Fruit fly (Drosophila melanogaster) whole organism, wandering third instar larva: ENCODE results near the gene CG15412.
A peak's percentile ranks its signal among the peaks of the same experiment; 100 is the strongest.

ENCODE experiments used
- Abd-B ChIP-seq: fragments of >200 bp; optimal IDR thresholded peaks from 2 replicates; lab custom pipeline; 2017; ENCODE audit warnings: missing biosample characterization, missing genetic modification characterization
- CG32264 ChIP-seq: fragments of 200-800 bp; sonication (Bioruptor generic); optimal IDR thresholded peaks from 2 replicates; lab custom pipeline; 2016; ENCODE audit warnings: missing biosample characterization, missing genetic modification characterization
- CG9705 ChIP-seq: fragments of 200-800 bp; sonication (Bioruptor generic); optimal IDR thresholded peaks from 2 replicates; lab custom pipeline; 2018; ENCODE audit warnings: missing biosample characterization, mild to moderate bottlenecking, missing genetic modification characterization
- CrebA ChIP-seq: fragments of 200-800 bp; sonication (Bioruptor generic); optimal IDR thresholded peaks from 2 replicates; lab custom pipeline; 2016; ENCODE audit warnings: missing biosample characterization, mild to moderate bottlenecking, missing genetic modification characterization, borderline replicate concordance
- Dfd ChIP-seq: fragments of >200 bp; optimal IDR thresholded peaks from 2 replicates; lab custom pipeline; 2017; ENCODE audit warnings: missing biosample characterization, missing genetic modification characterization
- Dif ChIP-seq: fragments of 200-275, 200-300 bp; sonication (Bioruptor generic); optimal IDR thresholded peaks from 2 replicates; lab custom pipeline; 2018; ENCODE audit warnings: missing biosample characterization, missing genetic modification characterization; ENCODE audit not compliant: partially characterized antibody
- GATAd ChIP-seq: sonication (Bioruptor generic); optimal IDR thresholded peaks from 2 replicates; lab custom pipeline; 2016; ENCODE audit warnings: missing biosample characterization, missing genetic modification characterization
- HLH106 ChIP-seq: fragments of 200-800 bp; optimal IDR thresholded peaks from 3 replicates; lab custom pipeline; 2019; ENCODE audit warnings: missing biosample characterization, mild to moderate bottlenecking, missing genetic modification characterization, moderate library complexity
- Hnf4 ChIP-seq: fragments of 200-800 bp; sonication (Bioruptor generic); optimal IDR thresholded peaks from 2 replicates; lab custom pipeline; 2016; ENCODE audit warnings: missing biosample characterization, mild to moderate bottlenecking, missing genetic modification characterization
- Hr83 ChIP-seq: fragments of 200-300 bp; sonication (Bioruptor generic); optimal IDR thresholded peaks from 2 replicates; lab custom pipeline; 2016; ENCODE audit warnings: missing biosample characterization, mild to moderate bottlenecking, missing genetic modification characterization, moderate library complexity; ENCODE audit not compliant: poor library complexity, severe bottlenecking
- Jra ChIP-seq: sonication (Bioruptor generic); optimal IDR thresholded peaks from 2 replicates; lab custom pipeline; 2016; ENCODE audit warnings: missing biosample characterization, missing genetic modification characterization
- Mio ChIP-seq: sonication (Bioruptor generic); optimal IDR thresholded peaks from 2 replicates; lab custom pipeline; 2016; ENCODE audit warnings: missing biosample characterization, missing genetic modification characterization
- N ChIP-seq: fragments of >200 bp; optimal IDR thresholded peaks from 2 replicates; lab custom pipeline; 2018; ENCODE audit warnings: missing biosample characterization, missing external identifiers, missing genetic modification characterization
- OdsH ChIP-seq: fragments of 200-800 bp; sonication (Bioruptor generic); optimal IDR thresholded peaks from 2 replicates; lab custom pipeline; 2016; ENCODE audit warnings: missing biosample characterization, mild to moderate bottlenecking, missing genetic modification characterization
- Rel ChIP-seq, 2 experiments: fragments of 200-800 bp; sonication (Bioruptor generic) in 1 of 2; optimal IDR thresholded peaks; 2 replicates in 1 of 2; 3 replicates in 1 of 2; lab custom pipeline; 2016 to 2019; ENCODE audit warnings: mild to moderate bottlenecking in 2 of 2, missing biosample characterization in 2 of 2, missing genetic modification characterization in 2 of 2, moderate library complexity in 1 of 2
- Sp1 ChIP-seq: fragments of 200-800 bp; sonication (Bioruptor generic); optimal IDR thresholded peaks from 3 replicates; lab custom pipeline; 2019; ENCODE audit warnings: missing biosample characterization, mild to moderate bottlenecking, missing genetic modification characterization, moderate library complexity
- Vsx2 ChIP-seq: fragments of 200-300, 225-300 bp; sonication (Bioruptor generic); optimal IDR thresholded peaks from 2 replicates; lab custom pipeline; 2018; ENCODE audit warnings: missing biosample characterization, missing genetic modification characterization; ENCODE audit not compliant: partially characterized antibody
- brk ChIP-seq: fragments of 200-800 bp; sonication (Bioruptor generic); optimal IDR thresholded peaks from 2 replicates; lab custom pipeline; 2016; ENCODE audit warnings: missing biosample characterization, mild to moderate bottlenecking, missing genetic modification characterization
- dmrt93B ChIP-seq: fragments of 200-800 bp; sonication (Bioruptor generic); optimal IDR thresholded peaks from 2 replicates; lab custom pipeline; 2018; ENCODE audit warnings: missing biosample characterization, mild to moderate bottlenecking, missing genetic modification characterization
- ey ChIP-seq: fragments of 200-800 bp; sonication (Bioruptor generic); optimal IDR thresholded peaks from 2 replicates; lab custom pipeline; 2016; ENCODE audit warnings: missing biosample characterization, missing genetic modification characterization
- foxo ChIP-seq, 2 experiments: fragments of 200-800 bp; sonication (Bioruptor generic); optimal IDR thresholded peaks; 2 replicates in 1 of 2; 3 replicates in 1 of 2; lab custom pipeline; 2016 to 2017; ENCODE audit warnings: missing biosample characterization in 2 of 2, missing genetic modification characterization in 2 of 2
- fru ChIP-seq: fragments of 200-800 bp; sonication (Bioruptor generic); optimal IDR thresholded peaks from 3 replicates; lab custom pipeline; 2016; ENCODE audit warnings: missing biosample characterization, mild to moderate bottlenecking, missing genetic modification characterization
- h ChIP-seq: fragments of 200-800 bp; sonication (Bioruptor generic); optimal IDR thresholded peaks from 3 replicates; lab custom pipeline; 2016; ENCODE audit warnings: missing biosample characterization, mild to moderate bottlenecking, missing genetic modification characterization
- jim ChIP-seq: fragments of 175-275, 200-325 bp; sonication (Bioruptor generic); optimal IDR thresholded peaks from 2 replicates; lab custom pipeline; 2016; ENCODE audit warnings: missing biosample characterization, mild to moderate bottlenecking, missing genetic modification characterization
- pan ChIP-seq: fragments of >200 bp; optimal IDR thresholded peaks from 2 replicates; lab custom pipeline; 2017
- psq ChIP-seq: fragments of 200-800 bp; sonication (Bioruptor generic); optimal IDR thresholded peaks from 3 replicates; lab custom pipeline; 2017; ENCODE audit warnings: missing biosample characterization, mild to moderate bottlenecking, missing genetic modification characterization, moderate library complexity
- rgr ChIP-seq: fragments of 200-800 bp; sonication (Bioruptor generic); optimal IDR thresholded peaks from 3 replicates; lab custom pipeline; 2016; ENCODE audit warnings: missing biosample characterization, mild to moderate bottlenecking, missing genetic modification characterization
- sage ChIP-seq: fragments of 200-800 bp; sonication (Bioruptor generic); optimal IDR thresholded peaks from 2 replicates; lab custom pipeline; 2016; ENCODE audit warnings: missing biosample characterization, mild to moderate bottlenecking, missing genetic modification characterization
- tai ChIP-seq: sonication (Bioruptor generic); optimal IDR thresholded peaks from 2 replicates; lab custom pipeline; 2016; ENCODE audit warnings: missing biosample characterization, missing genetic modification characterization
- usp ChIP-seq: fragments of >200 bp; optimal IDR thresholded peaks from 2 replicates; lab custom pipeline; 2017; ENCODE audit warnings: missing biosample characterization, missing genetic modification characterization
- woc ChIP-seq: sonication (Bioruptor generic); optimal IDR thresholded peaks from 2 replicates; lab custom pipeline; 2016; ENCODE audit warnings: missing biosample characterization, mild to moderate bottlenecking, missing genetic modification characterization

Gene CG15412

DNA sequence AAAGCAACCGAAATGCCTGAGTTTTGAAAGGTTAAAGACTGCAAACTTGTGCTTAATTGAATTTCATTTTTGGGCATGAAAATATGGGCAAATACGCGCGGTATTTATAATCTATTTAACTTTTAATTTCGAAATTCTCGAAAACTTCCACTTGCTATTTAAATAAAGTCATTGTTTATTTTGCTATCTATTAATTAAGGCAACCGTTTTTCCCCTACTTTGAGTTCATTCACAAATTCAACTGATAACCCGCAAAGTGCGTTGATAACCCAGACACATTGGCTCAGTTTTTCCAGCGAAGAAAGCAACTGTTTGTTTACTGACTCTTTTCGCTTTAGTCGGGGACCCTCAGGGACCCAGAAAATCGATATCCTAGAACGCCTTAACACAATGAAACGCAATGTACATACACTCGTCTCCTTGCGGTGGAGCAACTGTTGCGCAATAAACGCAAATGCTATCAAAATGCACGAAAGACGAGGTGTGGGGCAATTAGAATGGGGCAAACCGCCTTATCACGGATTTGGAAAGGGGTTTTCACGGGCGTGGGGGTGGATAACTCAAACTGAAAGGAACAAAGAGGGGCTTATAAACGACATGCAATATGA lies 3.6 kb downstream of the CG15412 start:
- no peak for TF ChIP-seq N (GFP tag; lab: Kevin White, UChicago)
- no peak for TF ChIP-seq Rel (GFP tag; optimal IDR thresholded peaks at IDR 0.05; lab: Kevin White, UChicago)
- peak; percentile 94 for TF ChIP-seq Rel (tag; optimal IDR thresholded peaks at IDR 0.05; lab: Kevin White, UChicago)
- no peak for TF ChIP-seq GATAd (GFP tag; lab: Kevin White, UChicago)
- TF ChIP-seq Hnf4 (GFP tag; lab: Kevin White, UChicago), result no peak

DNA sequence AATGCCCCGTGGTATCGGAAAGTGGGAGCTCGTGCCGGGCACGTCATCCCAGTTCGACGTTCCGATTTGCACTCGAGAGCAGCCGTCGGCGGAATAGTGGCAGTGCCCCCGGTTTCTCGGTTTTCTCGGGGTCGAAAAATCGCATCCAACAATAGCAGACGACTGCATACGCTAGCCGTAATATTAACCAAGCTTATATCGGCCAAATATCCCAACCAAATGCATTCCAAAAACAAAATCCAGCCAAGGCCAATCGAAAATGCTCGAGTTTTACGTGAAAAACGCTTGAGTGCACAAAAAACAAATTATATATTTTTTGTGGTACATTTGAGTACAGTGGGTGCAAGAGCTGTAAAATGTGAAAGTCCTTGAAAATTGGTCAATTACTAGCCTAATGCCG lies 4.2 kb downstream of the CG15412 start:
- TF ChIP-seq Dfd (no peak), Sp1 (GFP tag; lab: Kevin White, UChicago) (no peak), Hr83 (GFP tag; lab: Kevin White, UChicago) (no peak), OdsH (no peak), brk (GFP tag; lab: Kevin White, UChicago) (no peak), h (GFP tag; lab: Kevin White, UChicago) (no peak), fru (GFP tag; lab: Kevin White, UChicago) (no peak), rgr (GFP tag; lab: Kevin White, UChicago) (no peak), pan (lab: Kevin White, UChicago) (no peak), Rel (GFP tag; optimal IDR thresholded peaks at IDR 0.05; lab: Kevin White, UChicago) (no peak), Rel (tag; optimal IDR thresholded peaks at IDR 0.05; lab: Kevin White, UChicago) (no peak), Abd-B (GFP tag; lab: Kevin White, UChicago) (no peak)

DNA sequence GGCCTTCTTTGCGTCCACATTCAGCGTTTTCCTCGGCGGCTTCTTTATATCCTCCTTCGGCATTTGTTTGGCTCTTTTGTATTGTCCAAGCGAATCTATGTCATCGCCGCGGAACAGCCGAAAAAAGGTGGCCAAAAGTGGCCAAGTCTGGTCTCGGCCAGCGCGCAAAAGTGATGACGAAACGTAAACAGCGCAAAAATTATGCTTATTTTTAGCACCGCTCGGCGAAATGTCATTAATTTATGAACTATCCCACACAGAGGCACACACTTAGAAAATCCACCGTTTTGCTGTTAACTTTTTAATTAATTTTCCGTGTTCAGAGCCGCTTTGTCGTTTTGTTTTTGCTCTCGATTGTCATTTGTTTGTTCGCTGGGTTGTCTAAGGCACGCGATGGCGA lies 4.6 kb downstream of the CG15412 start:
- TF ChIP-seq Vsx2 (GFP tag; lab: Kevin White, UChicago) (no peak), Hnf4 (GFP tag; lab: Kevin White, UChicago) (no peak), GATAd (GFP tag; lab: Kevin White, UChicago) (no peak), woc (no peak), rgr (GFP tag; lab: Kevin White, UChicago) (no peak), CG9705 (GFP tag; lab: Kevin White, UChicago) (no peak), foxo (GFP tag; optimal IDR thresholded peaks at IDR 0.05; lab: Kevin White, UChicago) (no peak), h (GFP tag; lab: Kevin White, UChicago) (no peak)

DNA sequence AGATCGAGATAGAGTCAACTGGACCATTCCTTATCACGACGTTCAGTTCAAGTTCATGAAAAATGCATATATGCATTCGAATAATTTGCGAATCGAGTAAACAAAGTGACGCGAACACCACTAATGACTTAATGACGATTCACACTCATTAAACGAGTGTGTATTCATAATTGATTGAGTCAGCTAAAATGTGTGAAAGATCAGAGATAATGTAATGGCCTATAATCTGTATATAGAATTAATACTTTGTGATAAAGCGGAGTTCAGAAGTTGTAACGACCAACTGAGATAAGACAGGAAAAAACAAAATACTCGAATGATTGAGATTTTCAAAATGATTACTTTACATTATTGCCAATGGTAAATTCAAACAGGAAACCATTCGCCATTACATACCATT lies 5.7 kb downstream of the CG15412 start:
- no peak for TF ChIP-seq pan (lab: Kevin White, UChicago)
- TF ChIP-seq HLH106, result no peak
- no peak for TF ChIP-seq Vsx2 (GFP tag; lab: Kevin White, UChicago)
- TF ChIP-seq CG9705 (GFP tag; lab: Kevin White, UChicago), result no peak
- no peak for TF ChIP-seq Rel (GFP tag; optimal IDR thresholded peaks at IDR 0.05; lab: Kevin White, UChicago)
- TF ChIP-seq Rel (tag; optimal IDR thresholded peaks at IDR 0.05; lab: Kevin White, UChicago), result no peak
- TF ChIP-seq woc, result no peak
- no peak for TF ChIP-seq N (GFP tag; lab: Kevin White, UChicago)
- no peak for TF ChIP-seq Mio (GFP tag; lab: Kevin White, UChicago)
- no peak for TF ChIP-seq rgr (GFP tag; lab: Kevin White, UChicago)
- TF ChIP-seq jim (GFP tag; lab: Kevin White, UChicago), result no peak
- no peak for TF ChIP-seq sage (GFP tag; lab: Kevin White, UChicago)
- no peak for TF ChIP-seq foxo (GFP tag; optimal IDR thresholded peaks at IDR 0.05; lab: Kevin White, UChicago)
- TF ChIP-seq GATAd (GFP tag; lab: Kevin White, UChicago), result no peak
- no peak for TF ChIP-seq Hnf4 (GFP tag; lab: Kevin White, UChicago)

DNA sequence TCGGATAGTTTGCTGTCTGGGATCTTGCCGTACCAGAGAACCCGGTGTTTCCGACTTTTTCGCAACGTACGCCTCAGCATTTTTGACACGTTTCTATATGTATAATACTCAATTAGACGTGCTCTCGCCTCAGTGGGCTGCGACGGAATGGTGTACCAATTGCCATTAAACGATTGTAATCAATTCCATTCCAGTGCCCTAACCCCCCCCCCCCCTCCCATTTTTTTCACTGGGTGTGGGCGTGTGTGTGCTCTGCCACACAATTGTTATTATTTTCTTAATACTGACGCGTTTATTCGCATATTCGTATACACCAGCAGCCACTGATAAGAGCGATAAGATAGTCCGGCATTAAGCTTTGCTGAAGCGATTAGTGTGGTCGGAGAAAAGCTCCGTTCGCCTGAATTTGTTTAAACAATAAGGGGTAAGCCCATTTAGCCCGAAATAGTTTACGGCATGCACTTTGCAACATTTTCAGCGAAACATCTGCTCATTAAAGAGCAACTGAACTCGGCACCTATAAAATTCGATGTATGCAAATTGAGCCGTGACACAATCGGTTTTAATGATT lies 6.3 kb downstream of the CG15412 start:
- TF ChIP-seq Rel (GFP tag; optimal IDR thresholded peaks at IDR 0.05; lab: Kevin White, UChicago) (no peak), Rel (tag; optimal IDR thresholded peaks at IDR 0.05; lab: Kevin White, UChicago) (peak; percentile 77), fru (GFP tag; lab: Kevin White, UChicago) (peak; percentile 12), Hnf4 (GFP tag; lab: Kevin White, UChicago) (no peak), Dif (no peak), psq (GFP tag; lab: Kevin White, UChicago) (no peak), Dfd (no peak), GATAd (GFP tag; lab: Kevin White, UChicago) (no peak), HLH106 (no peak), ey (GFP tag; lab: Kevin White, UChicago) (no peak), brk (GFP tag; lab: Kevin White, UChicago) (no peak), CG32264 (no peak), Jra (GFP tag; lab: Kevin White, UChicago) (no peak), h (GFP tag; lab: Kevin White, UChicago) (peak; percentile 50), dmrt93B (no peak), sage (GFP tag; lab: Kevin White, UChicago) (no peak), tai (no peak), woc (no peak), Sp1 (GFP tag; lab: Kevin White, UChicago) (peak; percentile 18), usp (no peak), CrebA (GFP tag; lab: Kevin White, UChicago) (no peak), Vsx2 (GFP tag; lab: Kevin White, UChicago) (no peak), Hr83 (GFP tag; lab: Kevin White, UChicago) (no peak)
